Fruit fly (Drosophila melanogaster): Measurements from ENCODE around the gene Theg.

DNA sequence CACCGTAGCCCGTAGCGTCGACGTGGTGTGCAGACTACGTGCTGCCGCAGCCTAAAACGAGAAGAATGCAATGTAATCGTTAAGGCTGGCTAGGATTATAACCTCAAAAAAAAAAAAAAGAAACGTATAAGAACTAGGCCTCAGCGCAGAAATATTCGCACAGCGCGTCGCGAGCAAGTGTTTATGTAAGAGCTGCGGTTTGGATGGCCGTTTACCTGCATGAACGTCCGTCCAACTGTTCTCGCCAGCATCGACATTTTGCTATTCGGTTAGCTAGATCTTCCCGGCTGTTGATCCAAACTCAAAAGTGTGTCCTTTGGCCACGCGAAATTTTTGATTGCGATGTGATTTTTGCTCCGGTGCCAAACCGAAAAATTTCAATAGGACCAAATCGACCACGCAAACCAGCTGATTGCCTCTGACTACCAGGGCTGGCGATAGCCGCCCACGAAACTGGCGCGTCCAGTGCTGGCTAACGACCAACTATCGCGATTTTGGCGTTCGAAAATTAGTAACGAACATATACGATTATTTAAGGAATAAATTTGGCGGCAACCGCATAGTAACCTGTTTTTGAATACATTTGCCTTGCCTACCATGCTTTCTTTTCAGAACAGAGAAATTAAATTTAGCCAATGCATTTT is 4.4 kb downstream of the Theg start, which contains the start of gene Idh3b:
- peak; percentile 6 to 39 for TF ChIP-seq CTCF (optimal IDR thresholded peaks at IDR 0.05)
- TF ChIP-seq CG8478 (optimal IDR thresholded peaks at IDR 0.05) = no peak

All from S2 (cell line).